Fruit fly (Drosophila melanogaster): ENCODE data around the gene Yod1.

Yod1 gene

dm6 chr3L:5182255-5182993, 48.8 kb downstream of the Yod1 start (continued):
- TF ChIP-seq grau (tag; optimal IDR thresholded peaks at IDR 0.05) (peak; percentile 60), CG32767 (GFP tag; IDR thresholded peaks at IDR 0.05) (no peak), insv (GFP tag; optimal IDR thresholded peaks at IDR 0.05) (no peak), Nf-YC (tag; optimal IDR thresholded peaks at IDR 0.05) (no peak), CG10267 (tag; optimal IDR thresholded peaks at IDR 0.05) (peak; percentile 24), al (GFP tag; IDR thresholded peaks at IDR 0.05) (no peak), Fer3 (tag; optimal IDR thresholded peaks at IDR 0.05) (peak; percentile 36), Dref (GFP tag; IDR thresholded peaks at IDR 0.05) (no peak), HLH54F (GFP tag; optimal IDR thresholded peaks at IDR 0.05) (no peak), kni (GFP tag; optimal IDR thresholded peaks at IDR 0.05) (no peak), CG31224 (GFP tag; IDR thresholded peaks at IDR 0.05) (no peak), Doc2 (GFP tag; IDR thresholded peaks at IDR 0.05) (no peak), Hmx (GFP tag; optimal IDR thresholded peaks at IDR 0.05) (no peak), CG9797 (GFP tag; optimal IDR thresholded peaks at IDR 0.05) (no peak), CG16779 (GFP tag; IDR thresholded peaks at IDR 0.05) (no peak), Sox100B (GFP tag; optimal IDR thresholded peaks at IDR 0.05) (peak; percentile 23), CG7271 (tag; optimal IDR thresholded peaks at IDR 0.05) (no peak), mld (GFP tag; IDR thresholded peaks at IDR 0.05; ENCODE audit: partially characterized antibody) (no peak), CG1647 (GFP tag; optimal IDR thresholded peaks at IDR 0.05) (no peak), eve (GFP tag; optimal IDR thresholded peaks at IDR 0.05) (peak in 1 of 2 experiments; percentile 49), bcd (GFP tag; optimal IDR thresholded peaks at IDR 0.05) (peak; percentile 17), org-1 (GFP tag; optimal IDR thresholded peaks at IDR 0.05) (peak; percentile 2), NC2β (GFP tag; optimal IDR thresholded peaks at IDR 0.05) (no peak), Fer2 (tag; optimal IDR thresholded peaks at IDR 0.05) (no peak), ci (GFP tag; IDR thresholded peaks at IDR 0.05) (peak; percentile 53; the same call in 1 of the 3 replicates), gro (GFP tag; optimal IDR thresholded peaks at IDR 0.05) (no peak), fd96Cb (tag; optimal IDR thresholded peaks at IDR 0.05) (peak; percentile 30), knrl (GFP tag; IDR thresholded peaks at IDR 0.05; ENCODE audit: partially characterized antibody) (no peak), pho (GFP tag; optimal IDR thresholded peaks at IDR 0.05) (no peak), exex (tag; optimal IDR thresholded peaks at IDR 0.05) (no peak), CG11696 (GFP tag; IDR thresholded peaks at IDR 0.05) (no peak), psq (GFP tag; optimal IDR thresholded peaks at IDR 0.05) (no peak), HLH3B (GFP tag; IDR thresholded peaks at IDR 0.05) (0 out of 2 replicates have a peak, but pooled peaks have one; percentile 15), CG11504 (tag; optimal IDR thresholded peaks at IDR 0.05) (peak; percentile 64), CG13775 (GFP tag; optimal IDR thresholded peaks at IDR 0.05) (peak; percentile 15), CG2199 (GFP tag; IDR thresholded peaks at IDR 0.05) (no peak), CG18599 (GFP tag; optimal IDR thresholded peaks at IDR 0.05) (peak; percentile 80), chm (GFP tag; IDR thresholded peaks at IDR 0.05) (no peak; the same call in 1 of the 2 replicates), yki (optimal IDR thresholded peaks at IDR 0.05) (no peak), hkb (optimal IDR thresholded peaks at IDR 0.05) (no peak), hkb (GFP tag; IDR thresholded peaks at IDR 0.05) (peak; percentile 66; the same call in 1 of the 2 replicates), CG7357 (GFP tag; IDR thresholded peaks at IDR 0.05) (peak; percentile 7; the same call in 1 of the 3 replicates), CG18619 (GFP tag; optimal IDR thresholded peaks at IDR 0.05) (peak; percentile 12), Sin3A (optimal IDR thresholded peaks at IDR 0.05) (no peak), lov (optimal IDR thresholded peaks at IDR 0.05) (no peak), lov (GFP tag; IDR thresholded peaks at IDR 0.05) (no peak), CG10543 (GFP tag; optimal IDR thresholded peaks at IDR 0.05) (no peak), CG18476 (GFP tag; optimal IDR thresholded peaks at IDR 0.05) (peak; percentile 28), CG34376 (GFP tag; optimal IDR thresholded peaks at IDR 0.05) (no peak), so (GFP tag; IDR thresholded peaks at IDR 0.05) (peak; percentile 41; the same call in 1 of the 3 replicates), stwl (tag; optimal IDR thresholded peaks at IDR 0.05) (no peak)

Measured in whole organism, embryonic.